Fruit fly (Drosophila melanogaster) whole organism, embryonic: ENCODE data around the gene Shaw.

Experiments
- B-H2 ChIP-seq: fragments of 200-800 bp; sonication (Bioruptor generic); optimal IDR thresholded peaks from 2 replicates; lab custom pipeline; 2018; ENCODE audit warnings: missing biosample characterization, mild to moderate bottlenecking, missing genetic modification characterization
- CG11695 ChIP-seq: fragments of 200-800 bp; sonication (Bioruptor generic); IDR thresholded peaks from 3 replicates; pipeline ENCODE4 v1.3.6; 2022; ENCODE audit warnings: missing biosample characterization, missing genetic modification characterization
- CG1529 ChIP-seq: fragments of 200-800 bp; sonication (Bioruptor generic); optimal IDR thresholded peaks from 3 replicates; lab custom pipeline; 2018; ENCODE audit warnings: missing biosample characterization, missing genetic modification characterization
- CG1603 ChIP-seq: fragments of 200-800 bp; sonication (Bioruptor generic); optimal IDR thresholded peaks from 2 replicates; lab custom pipeline; 2019; ENCODE audit warnings: missing biosample characterization, mild to moderate bottlenecking, missing genetic modification characterization, moderate library complexity
- CG16815 ChIP-seq: fragments of 200-800 bp; sonication (Bioruptor generic); optimal IDR thresholded peaks from 3 replicates; lab custom pipeline; 2017; ENCODE audit warnings: missing biosample characterization, mild to moderate bottlenecking, missing genetic modification characterization
- CG17568 ChIP-seq: fragments of 200-800 bp; sonication (Bioruptor generic); optimal IDR thresholded peaks from 2 replicates; lab custom pipeline; 2018; ENCODE audit warnings: missing biosample characterization, mild to moderate bottlenecking, missing genetic modification characterization, moderate library complexity
- CG17829 ChIP-seq: fragments of 200-800 bp; optimal IDR thresholded peaks from 2 replicates; lab custom pipeline; 2019; ENCODE audit warnings: missing biosample characterization, mild to moderate bottlenecking, missing genetic modification characterization, moderate library complexity
- CG2116 ChIP-seq: fragments of 200-800 bp; sonication (Bioruptor generic); optimal IDR thresholded peaks from 3 replicates; lab custom pipeline; 2018; ENCODE audit warnings: missing biosample characterization, mild to moderate bottlenecking, missing genetic modification characterization
- CG30020 ChIP-seq: fragments of 200-800 bp; optimal IDR thresholded peaks from 2 replicates; lab custom pipeline; 2019; ENCODE audit warnings: missing biosample characterization, mild to moderate bottlenecking, missing genetic modification characterization, moderate library complexity
- CG33213 ChIP-seq: fragments of 200-800 bp; sonication (Bioruptor generic); optimal IDR thresholded peaks from 3 replicates; lab custom pipeline; 2016; ENCODE audit warnings: missing biosample characterization, missing genetic modification characterization
- CG3407 ChIP-seq: fragments of 200-800 bp; sonication (Bioruptor generic); optimal IDR thresholded peaks from 2 replicates; lab custom pipeline; 2018; ENCODE audit warnings: missing biosample characterization, mild to moderate bottlenecking, missing genetic modification characterization
- CG34422 ChIP-seq: fragments of 200-800 bp; sonication (Bioruptor generic); IDR thresholded peaks from 3 replicates; pipeline ENCODE4 v1.3.6; 2022; ENCODE audit warnings: missing biosample characterization, missing genetic modification characterization
- CG4730 ChIP-seq: fragments of 200-800 bp; sonication (Bioruptor generic); IDR thresholded peaks from 2 replicates; pipeline ENCODE4 v1.3.6; 2022; ENCODE audit warnings: missing biosample characterization, missing genetic modification characterization
- CG5180 ChIP-seq: fragments of 200-800 bp; sonication (Bioruptor generic); optimal IDR thresholded peaks from 3 replicates; lab custom pipeline; 2017; ENCODE audit warnings: missing biosample characterization, missing genetic modification characterization, mild to moderate bottlenecking, moderate library complexity, missing genetic modification reagents
- CG6254 ChIP-seq: fragments of 200-800 bp; sonication (Bioruptor generic); optimal IDR thresholded peaks from 3 replicates; lab custom pipeline; 2017; ENCODE audit warnings: mild to moderate bottlenecking, missing biosample characterization, missing genetic modification reagents, missing genetic modification characterization
- CG6689 ChIP-seq: fragments of 200-800 bp; sonication (Bioruptor generic); IDR thresholded peaks from 2 replicates; pipeline ENCODE4 v1.3.6; 2022; ENCODE audit warnings: missing biosample characterization, missing genetic modification characterization
- CG7372 ChIP-seq: fragments of 200-800 bp; sonication (Bioruptor generic); IDR thresholded peaks from 2 replicates; pipeline ENCODE4 v1.3.6; 2022; ENCODE audit warnings: missing biosample characterization, missing genetic modification characterization
- CG7786 ChIP-seq: fragments of 200-800 bp; sonication (Bioruptor generic); optimal IDR thresholded peaks from 2 replicates; lab custom pipeline; 2016; ENCODE audit warnings: missing biosample characterization, missing genetic modification characterization
- CTCF ChIP-seq: fragments of 200-800 bp; sonication (Bioruptor generic); optimal IDR thresholded peaks from 2 replicates; lab custom pipeline; 2017; ENCODE audit warnings: missing biosample characterization, mild to moderate bottlenecking, missing genetic modification characterization, moderate library complexity
- Chrac-16 ChIP-seq: fragments of 200-800 bp; sonication (Bioruptor generic); optimal IDR thresholded peaks from 3 replicates; lab custom pipeline; 2016; ENCODE audit warnings: missing biosample characterization, missing genetic modification characterization
- Dip2 ChIP-seq: fragments of 200-800 bp; sonication (Bioruptor generic); IDR thresholded peaks from 2 replicates; pipeline ENCODE4 v1.3.6; 2022; ENCODE audit warnings: missing biosample characterization, missing genetic modification characterization
- Doc3 ChIP-seq: fragments of 200-800 bp; sonication (Bioruptor generic); IDR thresholded peaks from 3 replicates; pipeline ENCODE4 v1.3.6; 2022; ENCODE audit warnings: missing biosample characterization, missing genetic modification characterization; ENCODE audit not compliant: partially characterized antibody
- GATAe ChIP-seq: fragments of 200-800 bp; sonication (Bioruptor generic); conservative IDR thresholded peaks from 2 replicates; pipeline ENCODE4 v1.3.6; 2022; ENCODE audit warnings: missing biosample characterization, missing genetic modification characterization
- Gsc ChIP-seq: fragments of 200-800 bp; sonication (Bioruptor generic); IDR thresholded peaks from 2 replicates; pipeline ENCODE4 v1.3.6; 2022; ENCODE audit warnings: missing biosample characterization, missing genetic modification characterization
- Hmr ChIP-seq: fragments of 200-800 bp; sonication (Bioruptor generic); optimal IDR thresholded peaks from 3 replicates; lab custom pipeline; 2017; ENCODE audit warnings: mild to moderate bottlenecking, missing biosample characterization, missing genetic modification reagents, missing genetic modification characterization
- Hr3 ChIP-seq: fragments of 200-800 bp; sonication (Bioruptor generic); optimal IDR thresholded peaks from 3 replicates; lab custom pipeline; 2016; ENCODE audit warnings: missing biosample characterization, missing genetic modification characterization
- Lhr ChIP-seq: fragments of 200-800 bp; sonication (Bioruptor generic); optimal IDR thresholded peaks from 3 replicates; lab custom pipeline; 2017; ENCODE audit warnings: mild to moderate bottlenecking, missing biosample characterization, missing genetic modification reagents, missing genetic modification characterization
- Mrtf ChIP-seq: fragments of 200-800 bp; sonication (Bioruptor generic); IDR thresholded peaks from 3 replicates; pipeline ENCODE4 v1.3.6; 2022; ENCODE audit warnings: missing biosample characterization, missing genetic modification characterization
- Oaz ChIP-seq: fragments of 200-800 bp; sonication (Bioruptor generic); IDR thresholded peaks from 2 replicates; pipeline ENCODE4 v1.3.6; 2022; ENCODE audit warnings: missing biosample characterization, missing genetic modification characterization
- Side ChIP-seq: fragments of 200-800 bp; sonication (Bioruptor generic); optimal IDR thresholded peaks from 2 replicates; lab custom pipeline; 2016; ENCODE audit warnings: missing biosample characterization, missing genetic modification characterization
- ap ChIP-seq: fragments of 200-800 bp; sonication (Bioruptor generic); IDR thresholded peaks from 2 replicates; pipeline ENCODE4 v1.3.6; 2022; ENCODE audit warnings: missing biosample characterization, missing genetic modification characterization
- bigmax ChIP-seq: fragments of 200-800 bp; sonication (Bioruptor generic); optimal IDR thresholded peaks from 2 replicates; lab custom pipeline; 2018; ENCODE audit warnings: missing biosample characterization, mild to moderate bottlenecking, missing genetic modification characterization
- caup ChIP-seq: fragments of 200-800 bp; sonication (Bioruptor generic); optimal IDR thresholded peaks from 3 replicates; lab custom pipeline; 2017; ENCODE audit warnings: missing biosample characterization, mild to moderate bottlenecking, missing genetic modification characterization, moderate library complexity; ENCODE audit not compliant: severe bottlenecking
- dmrt99B ChIP-seq: fragments of 200-800 bp; sonication (Bioruptor generic); optimal IDR thresholded peaks from 2 replicates; lab custom pipeline; 2018; ENCODE audit warnings: missing biosample characterization, mild to moderate bottlenecking, missing genetic modification characterization, moderate library complexity
- emc ChIP-seq: fragments of 200-800 bp; sonication (Bioruptor generic); optimal IDR thresholded peaks from 2 replicates; lab custom pipeline; 2016; ENCODE audit warnings: missing biosample characterization, missing genetic modification characterization
- en ChIP-seq: fragments of 200-800 bp; sonication (Bioruptor generic); optimal IDR thresholded peaks from 2 replicates; lab custom pipeline; 2016; ENCODE audit warnings: missing biosample characterization, missing genetic modification characterization
- fd102C ChIP-seq: fragments of 200-800 bp; sonication (Bioruptor generic); optimal IDR thresholded peaks from 2 replicates; lab custom pipeline; 2018; ENCODE audit warnings: missing biosample characterization, mild to moderate bottlenecking, missing genetic modification characterization, moderate library complexity
- fd96Cb ChIP-seq: fragments of 200-800 bp; sonication (Bioruptor generic); optimal IDR thresholded peaks from 2 replicates; lab custom pipeline; 2018; ENCODE audit warnings: missing biosample characterization, mild to moderate bottlenecking, missing genetic modification characterization, moderate library complexity
- gcm2 ChIP-seq: fragments of 200-800 bp; sonication (Bioruptor generic); optimal IDR thresholded peaks from 2 replicates; lab custom pipeline; 2016; ENCODE audit warnings: missing biosample characterization, missing genetic modification characterization
- grn ChIP-seq: fragments of 200-800 bp; sonication (Bioruptor generic); optimal IDR thresholded peaks from 3 replicates; lab custom pipeline; 2017; ENCODE audit warnings: missing biosample characterization, missing genetic modification characterization
- gro ChIP-seq: fragments of 200-800 bp; sonication (Bioruptor generic); optimal IDR thresholded peaks from 2 replicates; lab custom pipeline; 2016; ENCODE audit warnings: missing biosample characterization, missing genetic modification characterization
- klu ChIP-seq: fragments of 200-800 bp; sonication (Bioruptor generic); IDR thresholded peaks from 2 replicates; pipeline ENCODE4 v1.3.6; 2022; ENCODE audit warnings: missing biosample characterization, missing genetic modification characterization
- oc ChIP-seq: fragments of 200-800 bp; sonication (Bioruptor generic); optimal IDR thresholded peaks from 2 replicates; lab custom pipeline; 2018; ENCODE audit warnings: missing biosample characterization, mild to moderate bottlenecking, missing genetic modification characterization, moderate library complexity
- peb ChIP-seq: fragments of 200-800 bp; sonication (Bioruptor generic); IDR thresholded peaks from 2 replicates; pipeline ENCODE4 v1.3.6; 2022; ENCODE audit warnings: missing biosample characterization, missing genetic modification characterization
- ro ChIP-seq: fragments of 200-800 bp; sonication (Bioruptor generic); IDR thresholded peaks from 2 replicates; pipeline ENCODE4 v1.3.6; 2022; ENCODE audit warnings: missing biosample characterization, missing genetic modification characterization
- slou ChIP-seq: fragments of 200-800 bp; sonication (Bioruptor generic); optimal IDR thresholded peaks from 3 replicates; lab custom pipeline; 2016; ENCODE audit warnings: missing biosample characterization, missing genetic modification characterization
- so ChIP-seq: fragments of 200-800 bp; sonication (Bioruptor generic); IDR thresholded peaks from 3 replicates; pipeline ENCODE4 v1.3.6; 2022; ENCODE audit warnings: missing biosample characterization, missing genetic modification characterization
- vfl ChIP-seq: fragments of 200-800 bp; sonication (Bioruptor generic); optimal IDR thresholded peaks from 2 replicates; lab custom pipeline; 2016; ENCODE audit warnings: missing biosample characterization, missing genetic modification characterization
- wek ChIP-seq: fragments of 200-800 bp; sonication (Bioruptor generic); optimal IDR thresholded peaks from 3 replicates; lab custom pipeline; 2018; ENCODE audit warnings: missing biosample characterization, mild to moderate bottlenecking, missing genetic modification characterization, moderate library complexity

Shaw gene

dm6 chr2L:3771109-3772067 lies 53.4 kb downstream of the Shaw start, which contains the start of gene bowl (continued):
- TF ChIP-seq CG3407 (GFP tag; lab: Kevin White, UChicago): peak; percentile 93
- peak; percentile 39 for TF ChIP-seq B-H2 (GFP tag; lab: Kevin White, UChicago)
- peak; percentile 80 for TF ChIP-seq CG33213
- TF ChIP-seq dmrt99B (tag; lab: Kevin White, UChicago): peak; percentile 95
- TF ChIP-seq Hr3 (GFP tag; lab: Kevin White, UChicago): peak; percentile 97
- TF ChIP-seq Side (GFP tag; lab: Kevin White, UChicago): peak; percentile 93
- peak; percentile 89 for TF ChIP-seq vfl
- TF ChIP-seq CG1603: peak; percentile 96
- TF ChIP-seq CTCF (GFP tag; lab: Kevin White, UChicago): peak; percentile 43
- peak; percentile 95 for TF ChIP-seq CG1529 (GFP tag; lab: Kevin White, UChicago)
- peak; percentile 86 for TF ChIP-seq gro
- peak; percentile 98 for TF ChIP-seq Chrac-16
- peak; percentile 97 for TF ChIP-seq CG11695 (GFP tag; lab: Robert Waterston, UW)
- TF ChIP-seq GATAe (GFP tag; lab: Robert Waterston, UW): peak; percentile 74; the same call in 1 of the 2 replicates
- peak; percentile 92 for TF ChIP-seq fd96Cb (tag; lab: Kevin White, UChicago)
- TF ChIP-seq CG2116 (GFP tag; lab: Kevin White, UChicago): peak; percentile 74
- peak; percentile 96 for TF ChIP-seq ap (GFP tag; lab: Robert Waterston, UW)
- peak; percentile 68 for TF ChIP-seq CG5180
- TF ChIP-seq Gsc (GFP tag; lab: Robert Waterston, UW): peak; percentile 91
- peak; percentile 89 for TF ChIP-seq CG17568
- TF ChIP-seq CG30020: peak; percentile 81
- TF ChIP-seq emc (GFP tag; lab: Kevin White, UChicago): peak; percentile 58
- TF ChIP-seq CG6689 (GFP tag; lab: Robert Waterston, UW): peak; percentile 97
- peak; percentile 94 for TF ChIP-seq ro (GFP tag; lab: Robert Waterston, UW)
- peak; percentile 68 for TF ChIP-seq grn (GFP tag; lab: Kevin White, UChicago)
- peak; percentile 95 for TF ChIP-seq peb (GFP tag; lab: Robert Waterston, UW)
- peak; percentile 94 for TF ChIP-seq klu (GFP tag; lab: Robert Waterston, UW)
- TF ChIP-seq Hmr (GFP tag; lab: Kevin White, UChicago): peak; percentile 96
- peak; percentile 92 for TF ChIP-seq Lhr (GFP tag; lab: Kevin White, UChicago)
- TF ChIP-seq so (GFP tag; lab: Robert Waterston, UW): peak; percentile 97
- peak; percentile 94 for TF ChIP-seq gcm2 (GFP tag; lab: Kevin White, UChicago)
- TF ChIP-seq oc (tag; lab: Kevin White, UChicago): peak; percentile 97
- peak; percentile 89 for TF ChIP-seq Oaz (GFP tag; lab: Robert Waterston, UW)
- peak; percentile 94 for TF ChIP-seq CG17829 (tag; lab: Kevin White, UChicago)
- TF ChIP-seq caup (GFP tag; lab: Kevin White, UChicago): peak; percentile 86
- no peak for TF ChIP-seq bigmax (GFP tag; lab: Kevin White, UChicago)
- peak; percentile 87 for TF ChIP-seq CG6254 (GFP tag; lab: Kevin White, UChicago)
- TF ChIP-seq fd102C (GFP tag; lab: Kevin White, UChicago): peak; percentile 85
- 0 out of 3 replicates have a peak, but pooled peaks have one; percentile 17 for TF ChIP-seq Doc3
- no peak for TF ChIP-seq wek (GFP tag; lab: Kevin White, UChicago)
- TF ChIP-seq CG7786 (GFP tag; lab: Kevin White, UChicago): peak; percentile 94
- peak; percentile 97 for TF ChIP-seq CG16815 (GFP tag; lab: Kevin White, UChicago)
- TF ChIP-seq en: peak; percentile 82
- TF ChIP-seq CG4730: peak; percentile 96
- TF ChIP-seq CG34422 (GFP tag; lab: Robert Waterston, UW): peak; percentile 97
- peak; percentile 93 for TF ChIP-seq Mrtf
- TF ChIP-seq Dip2 (GFP tag; lab: Robert Waterston, UW): peak; percentile 49; the same call in 1 of the 2 replicates
- peak; percentile 62 for TF ChIP-seq slou (GFP tag; lab: Kevin White, UChicago)
- peak; percentile 93 for TF ChIP-seq CG7372 (GFP tag; lab: Robert Waterston, UW)
